Fruit fly (Drosophila melanogaster) S2 (cell line): ENCODE results near the gene Cpr62Bb.

Experiments used
- CG8478 ChIP-seq: fragments of >200 bp; optimal IDR thresholded peaks from 2 replicates; lab custom pipeline; 2018
- CTCF ChIP-seq, 2 experiments: fragments of >200 bp; optimal IDR thresholded peaks; 2 replicates each; lab custom pipeline; 2018

DNA sequence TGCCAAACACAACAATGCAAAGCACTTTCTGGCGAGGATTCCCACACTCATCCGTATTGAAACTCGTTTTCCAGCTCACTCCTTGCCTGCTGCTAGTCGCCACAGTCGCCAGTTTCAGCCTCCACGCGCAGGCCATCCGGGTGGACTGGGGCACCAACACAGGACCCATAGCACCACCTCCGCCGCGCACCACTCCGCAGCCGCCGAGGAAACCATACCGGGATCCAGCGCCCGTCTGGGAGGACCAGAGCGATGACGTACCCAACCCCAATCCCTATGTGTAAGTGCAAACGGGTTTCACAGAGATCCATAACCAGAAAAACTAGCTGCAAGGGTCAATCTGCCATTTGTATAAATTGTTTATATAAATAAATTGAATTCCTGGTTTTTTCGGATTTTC is 13.8 kb downstream of the Cpr62Bb start:
- no peak for TF ChIP-seq CG8478 (lab: Kevin White, UChicago)
- TF ChIP-seq CTCF (optimal IDR thresholded peaks at IDR 0.05; lab: Kevin White, UChicago), result no peak
